Worm (Caenorhabditis elegans) whole organism, L2 larva: ENCODE data around the gene pitp-1.
A peak's percentile ranks its signal among the peaks of the same experiment; 100 is the strongest.

Source experiments
- C34F6.9 ChIP-seq: fragments of 150-350 bp; optimal IDR thresholded peaks from 2 replicates; lab custom pipeline; 2014; ENCODE audit warnings: missing biosample characterization, missing genetic modification characterization
- F13H6.1 ChIP-seq: sonication (generic microtip); optimal IDR thresholded peaks from 2 replicates; lab custom pipeline; 2016; ENCODE audit warnings: missing genetic modification characterization, missing compliant biosample characterization
- R02D3.7 ChIP-seq: fragments of 150-350 bp; optimal IDR thresholded peaks from 2 replicates; lab custom pipeline; 2014; ENCODE audit warnings: missing biosample characterization, missing genetic modification characterization
- Y55F3AM.14 ChIP-seq: fragments of 200-800 bp; sonication (Bioruptor generic); optimal IDR thresholded peaks from 2 replicates; lab custom pipeline; 2018; ENCODE audit warnings: mild to moderate bottlenecking, missing genetic modification characterization, missing compliant biosample characterization
- ZK546.5 ChIP-seq: sonication (generic microtip); optimal IDR thresholded peaks from 2 replicates; lab custom pipeline; 2017; ENCODE audit warnings: missing biosample characterization, missing genetic modification characterization
- alr-1 ChIP-seq: fragments of 150-350 bp; optimal IDR thresholded peaks from 2 replicates; lab custom pipeline; 2014; ENCODE audit warnings: missing biosample characterization, missing genetic modification characterization
- ama-1 ChIP-seq: fragments of 150-350 bp; optimal IDR thresholded peaks from 2 replicates; lab custom pipeline; 2018; ENCODE audit warnings: inconsistent platforms
- blmp-1 ChIP-seq: sonication (generic microtip); optimal IDR thresholded peaks from 2 replicates; lab custom pipeline; 2017; ENCODE audit warnings: missing genetic modification characterization, mild to moderate bottlenecking, missing compliant biosample characterization, antibody characterized with exemption, moderate library complexity; ENCODE audit not compliant: insufficient read depth
- ceh-16 ChIP-seq: fragments of 150-350 bp; optimal IDR thresholded peaks from 2 replicates; lab custom pipeline; 2014; ENCODE audit warnings: missing biosample characterization, missing genetic modification characterization
- ceh-82 ChIP-seq: fragments of 150-350 bp; optimal IDR thresholded peaks from 2 replicates; lab custom pipeline; 2014; ENCODE audit warnings: missing biosample characterization, missing genetic modification characterization
- crh-2 ChIP-seq: sonication (generic microtip); optimal IDR thresholded peaks from 2 replicates; lab custom pipeline; 2017; ENCODE audit warnings: missing biosample characterization, missing genetic modification characterization
- dmd-4 ChIP-seq: sonication (generic microtip); optimal IDR thresholded peaks from 2 replicates; lab custom pipeline; 2017; ENCODE audit warnings: missing biosample characterization, missing genetic modification characterization
- egl-27 ChIP-seq: sonication (generic microtip); optimal IDR thresholded peaks from 3 replicates; lab custom pipeline; 2017; ENCODE audit warnings: missing biosample characterization, missing genetic modification reagents, missing genetic modification characterization
- elt-1 ChIP-seq: fragments of 150-350 bp; optimal IDR thresholded peaks from 2 replicates; lab custom pipeline; 2014; ENCODE audit warnings: missing biosample characterization, missing genetic modification characterization
- elt-3 ChIP-seq: sonication (generic microtip); optimal IDR thresholded peaks from 2 replicates; lab custom pipeline; 2017; ENCODE audit warnings: missing biosample characterization, missing genetic modification characterization
- fos-1 ChIP-seq: fragments of 150-350 bp; optimal IDR thresholded peaks from 2 replicates; lab custom pipeline; 2014; ENCODE audit warnings: missing biosample characterization, missing genetic modification characterization
- gmeb-1 ChIP-seq: fragments of 150-350 bp; optimal IDR thresholded peaks from 2 replicates; lab custom pipeline; 2014; ENCODE audit warnings: missing biosample characterization, missing genetic modification characterization
- lin-11 ChIP-seq: fragments of 150-350 bp; sonication (generic microtip); optimal IDR thresholded peaks from 2 replicates; lab custom pipeline; 2014; ENCODE audit warnings: missing biosample characterization, missing genetic modification characterization, inconsistent platforms, mixed read lengths
- lin-13 ChIP-seq: fragments of 150-350 bp; optimal IDR thresholded peaks from 2 replicates; lab custom pipeline; 2014; ENCODE audit warnings: missing biosample characterization, missing genetic modification reagents, missing genetic modification characterization
- lin-39 ChIP-seq: fragments of 150-350 bp; optimal IDR thresholded peaks from 2 replicates; lab custom pipeline; 2014; ENCODE audit warnings: missing biosample characterization, missing genetic modification reagents, missing genetic modification characterization
- lsy-2 ChIP-seq, 2 experiments: fragments of 150-350 bp in 1 of 2; sonication (generic microtip) in 1 of 2; optimal IDR thresholded peaks; 2 replicates each; lab custom pipeline; 2014 to 2017; ENCODE audit warnings: missing biosample characterization in 2 of 2, missing genetic modification characterization in 2 of 2
- mab-5 ChIP-seq: fragments of 150-350 bp; optimal IDR thresholded peaks from 2 replicates; lab custom pipeline; 2014; ENCODE audit warnings: missing biosample characterization, missing genetic modification characterization
- mbf-1 ChIP-seq: sonication (generic microtip); optimal IDR thresholded peaks from 2 replicates; lab custom pipeline; 2017; ENCODE audit warnings: missing biosample characterization, missing genetic modification characterization
- mdl-1 ChIP-seq, 2 experiments: fragments of 150-350 bp in 1 of 2; sonication (generic microtip) in 1 of 2; optimal IDR thresholded peaks; 2 replicates each; lab custom pipeline; 2017; ENCODE audit warnings: missing biosample characterization in 2 of 2, missing genetic modification characterization in 2 of 2
- nhr-11 ChIP-seq: fragments of 150-350 bp; optimal IDR thresholded peaks from 2 replicates; lab custom pipeline; 2014; ENCODE audit warnings: missing biosample characterization, missing genetic modification characterization
- nhr-12 ChIP-seq: fragments of 150-350 bp; optimal IDR thresholded peaks from 2 replicates; lab custom pipeline; 2014; ENCODE audit warnings: missing biosample characterization, missing genetic modification characterization
- nhr-129 ChIP-seq: fragments of 150-350 bp; optimal IDR thresholded peaks from 2 replicates; lab custom pipeline; 2014; ENCODE audit warnings: missing biosample characterization, missing genetic modification characterization
- nhr-21 ChIP-seq: fragments of 150-350 bp; optimal IDR thresholded peaks from 2 replicates; lab custom pipeline; 2014; ENCODE audit warnings: missing biosample characterization, missing genetic modification characterization
- nhr-23 ChIP-seq: fragments of 150-350 bp; optimal IDR thresholded peaks from 2 replicates; lab custom pipeline; 2014; ENCODE audit warnings: missing biosample characterization, missing genetic modification reagents, missing genetic modification characterization
- nhr-237 ChIP-seq: fragments of 150-350 bp; optimal IDR thresholded peaks from 2 replicates; lab custom pipeline; 2014; ENCODE audit warnings: missing biosample characterization, missing genetic modification characterization
- nhr-25 ChIP-seq: fragments of 150-350 bp; sonication (generic microtip); optimal IDR thresholded peaks from 3 replicates; lab custom pipeline; 2014; ENCODE audit warnings: missing biosample characterization, missing genetic modification characterization
- nhr-6 ChIP-seq: fragments of 150-350 bp; optimal IDR thresholded peaks from 2 replicates; lab custom pipeline; 2014; ENCODE audit warnings: missing biosample characterization, missing genetic modification characterization
- peb-1 ChIP-seq: fragments of 150-350 bp; optimal IDR thresholded peaks from 2 replicates; lab custom pipeline; 2014; ENCODE audit warnings: missing biosample characterization, missing genetic modification characterization
- sem-4 ChIP-seq: fragments of 150-350 bp; optimal IDR thresholded peaks from 2 replicates; lab custom pipeline; 2014; ENCODE audit warnings: missing biosample characterization, missing genetic modification reagents, missing genetic modification characterization
- sma-3 ChIP-seq: sonication (generic microtip); optimal IDR thresholded peaks from 2 replicates; lab custom pipeline; 2016; ENCODE audit warnings: missing genetic modification reagents, missing genetic modification characterization, missing compliant biosample characterization
- sma-9 ChIP-seq, 2 experiments: fragments of 150-350 bp in 1 of 2; sonication (generic microtip) in 1 of 2; optimal IDR thresholded peaks; 2 replicates each; lab custom pipeline; 2014 to 2016; ENCODE audit warnings: missing genetic modification characterization in 2 of 2, mild to moderate bottlenecking in 1 of 2, missing biosample characterization in 1 of 2, missing compliant biosample characterization in 1 of 2, missing genetic modification reagents in 1 of 2, moderate library complexity in 1 of 2
- snpc-4 ChIP-seq: fragments of 150-350 bp; optimal IDR thresholded peaks from 2 replicates; lab custom pipeline; 2014; ENCODE audit warnings: missing biosample characterization, missing genetic modification characterization
- unc-39 ChIP-seq: fragments of 150-350 bp; optimal IDR thresholded peaks from 2 replicates; lab custom pipeline; 2014; ENCODE audit warnings: missing biosample characterization, missing genetic modification characterization
- unc-55 ChIP-seq: fragments of 150-350 bp; sonication (generic microtip); optimal IDR thresholded peaks from 3 replicates; lab custom pipeline; 2014; ENCODE audit warnings: missing biosample characterization, missing genetic modification reagents, missing genetic modification characterization
- unc-62 ChIP-seq: fragments of 150-350 bp; optimal IDR thresholded peaks from 2 replicates; lab custom pipeline; 2014; ENCODE audit warnings: missing biosample characterization, missing genetic modification reagents, missing genetic modification characterization
- zag-1 ChIP-seq: fragments of 150-350 bp; optimal IDR thresholded peaks from 2 replicates; lab custom pipeline; 2014; ENCODE audit warnings: missing biosample characterization, missing genetic modification characterization
- ztf-1 ChIP-seq: fragments of 200-800 bp; sonication (Bioruptor generic); conservative IDR thresholded peaks from 2 replicates; pipeline ENCODE4 v1.3.6; 2022; ENCODE audit warnings: missing genetic modification characterization, missing compliant biosample characterization
- ztf-11 ChIP-seq: sonication (generic microtip); optimal IDR thresholded peaks from 2 replicates; lab custom pipeline; 2017; ENCODE audit warnings: missing biosample characterization, missing genetic modification characterization

Gene pitp-1

ce11 chrIII:3475497-3475896, 54.1 kb downstream of the pitp-1 start, which contains the start of gene C34C12.9:
TSS of gene C34C12.9 (minus strand) at chrIII:3475512.
- TF ChIP-seq gmeb-1 (no peak), R02D3.7 (no peak), nhr-237 (tag; lab: Kevin White, UChicago) (no peak), ceh-16 (tag; lab: Kevin White, UChicago) (no peak), unc-62 (GFP tag; lab: Kevin White, UChicago) (no peak), ama-1 (no peak), C34F6.9 (no peak), sma-3 (GFP tag; lab: Kevin White, UChicago) (no peak), dmd-4 (tag; lab: Kevin White, UChicago) (no peak), alr-1 (tag; lab: Kevin White, UChicago) (no peak), sma-9 (GFP tag; optimal IDR thresholded peaks at IDR 0.05; lab: Kevin White, UChicago) (no peak), sma-9 (tag; optimal IDR thresholded peaks at IDR 0.05; lab: Kevin White, UChicago) (no peak), elt-3 (tag; lab: Kevin White, UChicago) (no peak), ceh-82 (tag; lab: Kevin White, UChicago) (no peak), nhr-21 (no peak), ZK546.5 (tag; lab: Kevin White, UChicago) (no peak), nhr-6 (no peak), mbf-1 (no peak), nhr-11 (tag; lab: Kevin White, UChicago) (no peak), zag-1 (no peak)

DNA sequence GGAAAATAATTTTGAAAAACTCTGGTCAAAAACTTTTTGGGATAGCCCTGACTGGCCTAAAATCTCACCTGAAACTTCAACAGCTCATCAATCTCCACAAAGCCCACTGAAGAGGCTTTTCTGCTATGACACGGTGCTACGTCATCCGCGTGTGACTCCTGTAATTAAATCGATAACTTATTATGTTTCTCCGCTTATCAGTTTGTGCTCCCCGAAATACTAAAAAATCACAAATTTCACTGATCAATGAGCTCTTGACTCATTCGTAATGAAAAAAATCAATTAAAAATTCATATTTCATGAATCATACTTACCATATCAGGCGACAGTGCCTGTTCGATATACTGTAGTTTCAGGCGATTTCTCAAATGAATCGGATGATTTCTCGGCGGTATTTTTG, 54.6 kb downstream of the pitp-1 start:
- TF ChIP-seq fos-1 (tag; lab: Kevin White, UChicago) (peak; percentile 79), sma-9 (GFP tag; optimal IDR thresholded peaks at IDR 0.05; lab: Kevin White, UChicago) (no peak), sma-9 (tag; optimal IDR thresholded peaks at IDR 0.05; lab: Kevin White, UChicago) (no peak), nhr-6 (no peak), zag-1 (no peak)

- TF ChIP-seq dmd-4 (tag; lab: Kevin White, UChicago) (no peak), peb-1 (tag; lab: Kevin White, UChicago) (no peak), snpc-4 (tag; lab: Kevin White, UChicago) (no peak), nhr-23 (no peak), mdl-1 (tag; optimal IDR thresholded peaks at IDR 0.05; lab: Kevin White, UChicago) (no peak), nhr-25 (tag; lab: Kevin White, UChicago) (peak; percentile 72), unc-62 (GFP tag; lab: Kevin White, UChicago) (no peak), ztf-11 (tag; lab: Kevin White, UChicago) (no peak), lin-11 (tag; lab: Kevin White, UChicago) (no peak), elt-1 (tag; lab: Kevin White, UChicago) (no peak), unc-55 (GFP tag; lab: Kevin White, UChicago) (peak; percentile 49), Y55F3AM.14 (GFP tag; lab: Kevin White, UChicago) (no peak), mbf-1 (no peak), nhr-12 (no peak), ztf-1 (GFP tag; lab: Robert Waterston, UW) (no peak), F13H6.1 (tag; lab: Kevin White, UChicago) (peak; percentile 85), ceh-82 (tag; lab: Kevin White, UChicago) (no peak), ceh-16 (tag; lab: Kevin White, UChicago) (no peak), zag-1 (no peak), gmeb-1 (peak; percentile 15), fos-1 (tag; lab: Kevin White, UChicago) (peak; percentile 78), nhr-129 (tag; lab: Kevin White, UChicago) (peak; percentile 77), sma-3 (GFP tag; lab: Kevin White, UChicago) (peak; percentile 58), nhr-237 (tag; lab: Kevin White, UChicago) (no peak), nhr-21 (peak; percentile 31), lin-39 (no peak), C34F6.9 (peak; percentile 75), lin-13 (GFP tag; lab: Kevin White, UChicago) (peak; percentile 19), sem-4 (peak; percentile 34), sma-9 (GFP tag; optimal IDR thresholded peaks at IDR 0.05; lab: Kevin White, UChicago) (peak; percentile 59), sma-9 (tag; optimal IDR thresholded peaks at IDR 0.05; lab: Kevin White, UChicago) (no peak), mab-5 (no peak), unc-39 (tag; lab: Kevin White, UChicago) (no peak), lsy-2 (tag; optimal IDR thresholded peaks at IDR 0.05; lab: Kevin White, UChicago) (peak; percentile 33 to 67), nhr-6 (peak; percentile 56), blmp-1 (peak; percentile 74), crh-2 (tag; lab: Kevin White, UChicago) (peak; percentile 50), egl-27 (tag; lab: Kevin White, UChicago) (peak; percentile 28), ama-1 (no peak)
Measured at ce11 chrIII:3471403-3472053, 58.1 kb downstream of the pitp-1 start, which contains the start of gene rsu-1. TSS of gene rsu-1 (plus strand) at chrIII:3472003.
